Fruit fly (Drosophila melanogaster): ENCODE measurements around the gene Fim.

DNA sequence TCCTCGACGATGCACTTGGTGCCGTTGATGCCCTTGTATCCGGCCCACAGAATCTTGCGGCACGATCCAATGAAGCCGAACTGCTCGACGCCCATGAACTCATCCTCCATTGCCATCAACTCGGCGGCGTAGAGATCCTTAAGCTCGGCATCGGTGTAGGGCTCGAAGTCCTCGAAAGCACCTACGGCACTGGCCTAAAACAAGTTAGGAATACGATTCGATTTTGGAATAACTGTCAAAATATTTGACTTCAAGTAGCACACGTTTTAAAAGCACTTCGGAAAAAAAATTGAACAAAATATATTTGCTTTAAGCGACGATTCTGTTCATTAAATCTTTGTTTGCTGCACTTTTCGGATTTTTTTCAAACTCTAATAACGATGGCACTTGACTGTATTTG lies 19.5 kb downstream of the Fim start, which contains the start of gene CG5445:
- no peak for TF ChIP-seq CG10348 (GFP tag; IDR thresholded peaks at IDR 0.05)
- no peak for TF ChIP-seq Snoo (tag; optimal IDR thresholded peaks at IDR 0.05)
- TF ChIP-seq CG34367 (tag; optimal IDR thresholded peaks at IDR 0.05): no peak
- TF ChIP-seq Pif1B (GFP tag; optimal IDR thresholded peaks at IDR 0.05): no peak
- TF ChIP-seq Pif1A (GFP tag; optimal IDR thresholded peaks at IDR 0.05): no peak
- TF ChIP-seq CG15710 (tag; optimal IDR thresholded peaks at IDR 0.05): no peak

Data from whole organism, pupa.